Worm (Caenorhabditis elegans) whole organism, L4 larva: ENCODE measurements around the gene fzr-1.

Source experiments
- F26F4.8 ChIP-seq: fragments of 200-800 bp; sonication (Bioruptor generic); conservative IDR thresholded peaks from 2 replicates; pipeline ENCODE4 v1.3.6; 2022; ENCODE audit warnings: missing genetic modification characterization, missing compliant biosample characterization
- T20F7.1 ChIP-seq: fragments of 200-800 bp; sonication (Bioruptor generic); optimal IDR thresholded peaks from 2 replicates; lab custom pipeline; 2018; ENCODE audit warnings: mild to moderate bottlenecking, missing genetic modification characterization, missing compliant biosample characterization
- ZK337.2 ChIP-seq: fragments of 200-800 bp; sonication (Bioruptor generic); IDR thresholded peaks from 2 replicates; pipeline ENCODE4 v1.3.6; 2022; ENCODE audit warnings: missing genetic modification reagents, missing genetic modification characterization, missing compliant biosample characterization
- aly-2 ChIP-seq: sonication (generic microtip); optimal IDR thresholded peaks from 2 replicates; lab custom pipeline; 2018; ENCODE audit warnings: missing biosample characterization, missing genetic modification characterization
- arid-1 ChIP-seq: fragments of 200-800 bp; sonication (Bioruptor generic); conservative IDR thresholded peaks from 2 replicates; pipeline ENCODE4 v1.3.6; 2022; ENCODE audit warnings: missing genetic modification reagents, missing genetic modification characterization, missing compliant biosample characterization
- ceh-32 ChIP-seq: sonication (generic microtip); optimal IDR thresholded peaks from 2 replicates; lab custom pipeline; 2016; ENCODE audit warnings: mild to moderate bottlenecking, missing genetic modification characterization, missing compliant biosample characterization; ENCODE audit not compliant: poor library complexity
- ceh-44 ChIP-seq: fragments of 200-800 bp; sonication (Bioruptor generic); IDR thresholded peaks from 2 replicates; pipeline ENCODE4 v1.3.6; 2022; ENCODE audit warnings: missing genetic modification reagents, missing genetic modification characterization, missing compliant biosample characterization
- ces-1 ChIP-seq: fragments of 150-350 bp; sonication (generic microtip); optimal IDR thresholded peaks from 4 replicates; lab custom pipeline; 2014; ENCODE audit warnings: missing biosample characterization, missing genetic modification reagents, missing genetic modification characterization
- cey-2 ChIP-seq: sonication (generic microtip); optimal IDR thresholded peaks from 3 replicates; lab custom pipeline; 2017; ENCODE audit warnings: missing genetic modification characterization, mild to moderate bottlenecking, missing compliant biosample characterization, antibody characterized with exemption, borderline replicate concordance; ENCODE audit not compliant: insufficient read depth
- daf-16 ChIP-seq, 3 experiments: sonication (generic microtip); optimal IDR thresholded peaks; 2 replicates each; lab custom pipeline; 2016 to 2017; ENCODE audit warnings: missing genetic modification characterization in 3 of 3, missing genetic modification reagents in 3 of 3, mild to moderate bottlenecking in 2 of 3, missing compliant biosample characterization in 2 of 3, missing biosample characterization in 1 of 3, moderate library complexity in 1 of 3
- daf-19 ChIP-seq: fragments of 200-800 bp; sonication (Bioruptor generic); conservative IDR thresholded peaks from 2 replicates; pipeline ENCODE4 v1.3.6; 2022; ENCODE audit warnings: missing genetic modification characterization, missing compliant biosample characterization
- daf-8 ChIP-seq: fragments of 200-800 bp; sonication (Bioruptor generic); IDR thresholded peaks from 2 replicates; pipeline ENCODE4 v1.3.6; 2022; ENCODE audit warnings: missing genetic modification characterization, missing compliant biosample characterization
- dmd-6 ChIP-seq: fragments of 200-800 bp; sonication (Bioruptor generic); IDR thresholded peaks from 2 replicates; pipeline ENCODE4 v1.3.6; 2022; ENCODE audit warnings: missing genetic modification reagents, missing genetic modification characterization, missing compliant biosample characterization
- dve-1 ChIP-seq: sonication (generic microtip); optimal IDR thresholded peaks from 2 replicates; lab custom pipeline; 2017; ENCODE audit warnings: antibody characterized with exemption, mild to moderate bottlenecking, missing genetic modification characterization, missing compliant biosample characterization; ENCODE audit not compliant: insufficient read depth
- egl-43 ChIP-seq: fragments of 200-800 bp; sonication (Bioruptor generic); IDR thresholded peaks from 2 replicates; pipeline ENCODE4 v1.3.6; 2022; ENCODE audit warnings: missing genetic modification reagents, missing genetic modification characterization, missing compliant biosample characterization
- hlh-11 ChIP-seq: fragments of 200-800 bp; sonication (Bioruptor generic); optimal IDR thresholded peaks from 2 replicates; lab custom pipeline; 2018; ENCODE audit warnings: mild to moderate bottlenecking, missing genetic modification characterization, missing compliant biosample characterization
- hlh-30 ChIP-seq: sonication (generic microtip); optimal IDR thresholded peaks from 2 replicates; lab custom pipeline; 2017; ENCODE audit warnings: antibody characterized with exemption, mild to moderate bottlenecking, missing genetic modification characterization, missing compliant biosample characterization; ENCODE audit not compliant: insufficient read depth
- jun-1 ChIP-seq: fragments of 150-350 bp; optimal IDR thresholded peaks from 2 replicates; lab custom pipeline; 2014; ENCODE audit warnings: missing biosample characterization, missing genetic modification reagents, missing genetic modification characterization
- lin-29 ChIP-seq: fragments of 200-800 bp; sonication (Bioruptor generic); IDR thresholded peaks from 2 replicates; pipeline ENCODE4 v1.3.6; 2022; ENCODE audit warnings: missing genetic modification reagents, missing genetic modification characterization, missing compliant biosample characterization
- lin-38 ChIP-seq: fragments of 200-800 bp; sonication (Bioruptor generic); IDR thresholded peaks from 2 replicates; pipeline ENCODE4 v1.3.6; 2022; ENCODE audit warnings: missing genetic modification reagents, missing genetic modification characterization, missing compliant biosample characterization
- lsy-2 ChIP-seq, 2 experiments: fragments of 150-350 bp in 1 of 2; sonication (generic microtip) in 1 of 2; optimal IDR thresholded peaks; 2 replicates each; lab custom pipeline; 2014 to 2017; ENCODE audit warnings: missing biosample characterization in 2 of 2, missing genetic modification characterization in 2 of 2
- madf-5 ChIP-seq, 2 experiments: fragments of 200-800 bp; sonication (Bioruptor generic); IDR thresholded peaks; 2 replicates each; pipeline ENCODE4 v1.3.6; 2022; ENCODE audit warnings: missing compliant biosample characterization in 2 of 2, missing genetic modification characterization in 2 of 2
- nhr-11 ChIP-seq: fragments of 150-350 bp; optimal IDR thresholded peaks from 2 replicates; lab custom pipeline; 2014; ENCODE audit warnings: missing biosample characterization, missing genetic modification characterization
- nhr-25 ChIP-seq: sonication (generic microtip); optimal IDR thresholded peaks from 2 replicates; lab custom pipeline; 2017; ENCODE audit warnings: missing genetic modification characterization, mild to moderate bottlenecking, missing compliant biosample characterization, antibody characterized with exemption, moderate library complexity, borderline replicate concordance; ENCODE audit not compliant: insufficient read depth
- nhr-28 ChIP-seq: fragments of 150-350 bp; optimal IDR thresholded peaks from 2 replicates; lab custom pipeline; 2014; ENCODE audit warnings: missing biosample characterization, missing genetic modification characterization
- nhr-41 ChIP-seq: fragments of 200-800 bp; sonication (Bioruptor generic); IDR thresholded peaks from 2 replicates; pipeline ENCODE4 v1.3.6; 2022; ENCODE audit warnings: missing genetic modification reagents, missing genetic modification characterization, missing compliant biosample characterization
- nhr-77 ChIP-seq: fragments of 150-350 bp; optimal IDR thresholded peaks from 2 replicates; lab custom pipeline; 2014; ENCODE audit warnings: missing biosample characterization, missing genetic modification characterization
- pha-4 ChIP-seq, 2 experiments: fragments of 150-350 bp in 1 of 2; fragments of 200-800 bp in 1 of 2; sonication (Bioruptor generic) in 1 of 2; IDR thresholded peaks in 1 of 2; optimal IDR thresholded peaks in 1 of 2; 2 replicates each; pipeline versions ENCODE4 v1.3.6 to Lab custom; 2014 to 2022; ENCODE audit warnings: missing genetic modification characterization in 2 of 2, missing genetic modification reagents in 2 of 2, missing biosample characterization in 1 of 2, missing compliant biosample characterization in 1 of 2
- pqm-1 ChIP-seq: sonication (generic microtip); optimal IDR thresholded peaks from 2 replicates; lab custom pipeline; 2017; ENCODE audit warnings: missing biosample characterization, missing genetic modification characterization
- rbr-2 ChIP-seq: sonication (generic microtip); optimal IDR thresholded peaks from 2 replicates; lab custom pipeline; 2016; ENCODE audit warnings: missing genotype, missing genetic modification characterization, missing compliant biosample characterization
- skn-1 ChIP-seq: fragments of 150-350 bp; optimal IDR thresholded peaks from 2 replicates; lab custom pipeline; 2014; ENCODE audit warnings: missing biosample characterization, missing genetic modification characterization
- spr-1 ChIP-seq: sonication (generic microtip); optimal IDR thresholded peaks from 2 replicates; lab custom pipeline; 2016; ENCODE audit warnings: mild to moderate bottlenecking, missing genetic modification characterization, missing compliant biosample characterization
- zfp-3 ChIP-seq: fragments of 200-800 bp; sonication (Bioruptor generic); conservative IDR thresholded peaks from 2 replicates; pipeline ENCODE4 v1.3.6; 2022; ENCODE audit warnings: missing genetic modification reagents, missing genetic modification characterization, missing compliant biosample characterization

Gene fzr-1

ce11 chrII:9677470-9677869 lies 33.2 kb upstream of the fzr-1 start:
- TF ChIP-seq nhr-28 (tag; lab: Kevin White, UChicago) (peak; percentile 5), daf-16 (GFP tag; optimal IDR thresholded peaks at IDR 0.05; lab: Kevin White, UChicago) (no peak), daf-16 (tag; optimal IDR thresholded peaks at IDR 0.05; lab: Kevin White, UChicago) (peak; percentile 24), nhr-11 (tag; lab: Kevin White, UChicago) (no peak), daf-19 (GFP tag; lab: Robert Waterston, UW) (no peak), cey-2 (tag; lab: Kevin White, UChicago) (no peak), dmd-6 (GFP tag; lab: Robert Waterston, UW) (peak; percentile 19; the same call in 1 of the 2 replicates), pqm-1 (tag; lab: Kevin White, UChicago) (peak; percentile 90), lsy-2 (tag; optimal IDR thresholded peaks at IDR 0.05; lab: Kevin White, UChicago) (peak in 1 of 2 experiments; percentile 21), jun-1 (tag; lab: Kevin White, UChicago) (no peak), dve-1 (peak; percentile 56), nhr-77 (tag; lab: Kevin White, UChicago) (peak; percentile 7), spr-1 (tag; lab: Kevin White, UChicago) (no peak), madf-5 (GFP tag; IDR thresholded peaks at IDR 0.05; lab: Robert Waterston, UW) (no peak)
- TF ChIP-seq, all 104 proteins: peak for 7

ce11 chrII:9674678-9675077 lies 30.4 kb upstream of the fzr-1 start, which contains the start of gene arc-1:
Gene arc-1 (plus strand): TSS chrII:9674978.
- TF ChIP-seq ceh-32 (tag; lab: Kevin White, UChicago), result no peak
- no peak for TF ChIP-seq hlh-11 (tag; lab: Kevin White, UChicago)
- TF ChIP-seq aly-2 (tag; lab: Kevin White, UChicago), result no peak
- no peak for TF ChIP-seq arid-1 (GFP tag; lab: Robert Waterston, UW)
- TF ChIP-seq ZK337.2 (GFP tag; lab: Robert Waterston, UW), result no peak
- TF ChIP-seq T20F7.1 (GFP tag; lab: Kevin White, UChicago), result no peak
- no peak for TF ChIP-seq ceh-44
- TF ChIP-seq madf-5 (GFP tag; IDR thresholded peaks at IDR 0.05; lab: Robert Waterston, UW), result no peak
- TF ChIP-seq cey-2 (tag; lab: Kevin White, UChicago), result no peak
- no peak for TF ChIP-seq hlh-30
- TF ChIP-seq lin-29 (GFP tag; lab: Robert Waterston, UW), result no peak
- TF ChIP-seq skn-1 (tag; lab: Kevin White, UChicago), result no peak
- no peak for TF ChIP-seq daf-8 (GFP tag; lab: Robert Waterston, UW)
- no peak for TF ChIP-seq pha-4 (GFP tag; IDR thresholded peaks at IDR 0.05; lab: Robert Waterston, UW)
- TF ChIP-seq pha-4 (tag; optimal IDR thresholded peaks at IDR 0.05; lab: Kevin White, UChicago), result no peak

ce11 chrII:9671308-9671707 lies 27.0 kb upstream of the fzr-1 start, which contains the start of gene ZK1320.7:
Gene ZK1320.7 (plus strand): TSS chrII:9671608.
- TF ChIP-seq nhr-41 (GFP tag; lab: Robert Waterston, UW) (no peak), F26F4.8 (GFP tag; lab: Robert Waterston, UW) (no peak), lin-38 (GFP tag; lab: Robert Waterston, UW) (no peak), T20F7.1 (GFP tag; lab: Kevin White, UChicago) (no peak), nhr-25 (tag; lab: Kevin White, UChicago) (no peak), zfp-3 (GFP tag; lab: Robert Waterston, UW) (no peak), ces-1 (GFP tag; lab: Kevin White, UChicago) (no peak), rbr-2 (tag; lab: Kevin White, UChicago) (no peak), egl-43 (GFP tag; lab: Robert Waterston, UW) (no peak)
